Worm (Caenorhabditis elegans) whole organism, late embryonic: ENCODE measurements around the gene ZC449.5.

Experiments
- ama-1 ChIP-seq: fragments of 150-350 bp; optimal IDR thresholded peaks from 2 replicates; lab custom pipeline; 2014
- ceh-9 ChIP-seq: sonication (generic microtip); optimal IDR thresholded peaks from 2 replicates; lab custom pipeline; 2016; ENCODE audit warnings: mild to moderate bottlenecking, missing genetic modification characterization, inconsistent platforms, missing compliant biosample characterization
- elt-2 ChIP-seq: sonication (generic microtip); optimal IDR thresholded peaks from 2 replicates; lab custom pipeline; 2016; ENCODE audit warnings: missing genetic modification reagents, missing genetic modification characterization, missing compliant biosample characterization
- eyg-1 ChIP-seq: sonication (generic microtip); optimal IDR thresholded peaks from 2 replicates; lab custom pipeline; 2016; ENCODE audit warnings: missing genotype, missing genetic modification characterization, missing compliant biosample characterization
- fkh-10 ChIP-seq: fragments of 150-350 bp; optimal IDR thresholded peaks from 2 replicates; lab custom pipeline; 2014; ENCODE audit warnings: missing biosample characterization, missing genetic modification reagents, missing genetic modification characterization
- hlh-13 ChIP-seq: fragments of 200-800 bp; sonication (Bioruptor generic); optimal IDR thresholded peaks from 2 replicates; lab custom pipeline; 2018; ENCODE audit warnings: mild to moderate bottlenecking, missing genetic modification characterization, missing compliant biosample characterization
- hlh-15 ChIP-seq: sonication (generic microtip); optimal IDR thresholded peaks from 2 replicates; lab custom pipeline; 2016; ENCODE audit warnings: missing genetic modification characterization, missing compliant biosample characterization
- nhr-11 ChIP-seq: fragments of 150-350 bp; optimal IDR thresholded peaks from 2 replicates; lab custom pipeline; 2014; ENCODE audit warnings: missing biosample characterization, missing genetic modification characterization
- nhr-232 ChIP-seq: sonication (generic microtip); optimal IDR thresholded peaks from 2 replicates; lab custom pipeline; 2016; ENCODE audit warnings: missing genetic modification characterization, missing compliant biosample characterization
- sox-4 ChIP-seq: sonication (generic microtip); optimal IDR thresholded peaks from 2 replicates; lab custom pipeline; 2017; ENCODE audit warnings: mild to moderate bottlenecking, missing genetic modification characterization, inconsistent platforms, missing compliant biosample characterization
- syd-9 ChIP-seq: sonication (generic microtip); optimal IDR thresholded peaks from 2 replicates; lab custom pipeline; 2016; ENCODE audit warnings: mild to moderate bottlenecking, missing genetic modification characterization, moderate library complexity, missing compliant biosample characterization
- tbx-2 ChIP-seq: sonication (generic microtip); optimal IDR thresholded peaks from 2 replicates; lab custom pipeline; 2016; ENCODE audit warnings: missing genetic modification characterization, missing compliant biosample characterization
- unc-55 ChIP-seq: sonication (generic microtip); optimal IDR thresholded peaks from 2 replicates; lab custom pipeline; 2017; ENCODE audit warnings: missing biosample characterization, missing genetic modification reagents, missing genetic modification characterization

- TF ChIP-seq hlh-15 (no peak), nhr-11 (tag; lab: Kevin White, UChicago) (no peak), unc-55 (GFP tag; lab: Kevin White, UChicago) (no peak), nhr-232 (tag; lab: Kevin White, UChicago) (no peak), elt-2 (tag; lab: Kevin White, UChicago) (no peak), eyg-1 (tag; lab: Kevin White, UChicago) (no peak), tbx-2 (no peak), ama-1 (lab: Kevin White, UChicago) (no peak), ceh-9 (no peak), syd-9 (tag; lab: Kevin White, UChicago) (no peak), fkh-10 (GFP tag; lab: Kevin White, UChicago) (no peak), sox-4 (tag; lab: Kevin White, UChicago) (no peak), hlh-13 (GFP tag; lab: Kevin White, UChicago) (no peak)
These were observed 51.2 kb downstream of the ZC449.5 start for ce11 chrX:4986354-4986753.
